Worm (Caenorhabditis elegans) whole organism, late embryonic: Measurements from ENCODE around the gene lgc-38.

Experiments
- ceh-30 ChIP-seq: fragments of 150-350 bp; optimal IDR thresholded peaks from 2 replicates; lab custom pipeline; 2014; ENCODE audit warnings: missing biosample characterization, missing genetic modification characterization
- dmd-4 ChIP-seq: sonication (generic microtip); optimal IDR thresholded peaks from 2 replicates; lab custom pipeline; 2016; ENCODE audit warnings: borderline replicate concordance, missing genetic modification characterization, missing compliant biosample characterization
- ets-4 ChIP-seq: sonication (generic microtip); optimal IDR thresholded peaks from 2 replicates; lab custom pipeline; 2016; ENCODE audit warnings: missing genetic modification characterization, missing compliant biosample characterization
- fkh-6 ChIP-seq: sonication (generic microtip); optimal IDR thresholded peaks from 2 replicates; lab custom pipeline; 2016; ENCODE audit warnings: missing genetic modification characterization, missing compliant biosample characterization
- hlh-30 ChIP-seq: sonication (generic microtip); optimal IDR thresholded peaks from 2 replicates; lab custom pipeline; 2017; ENCODE audit warnings: antibody characterized with exemption, missing genetic modification characterization, missing compliant biosample characterization; ENCODE audit not compliant: insufficient read depth
- nhr-11 ChIP-seq: fragments of 150-350 bp; optimal IDR thresholded peaks from 2 replicates; lab custom pipeline; 2014; ENCODE audit warnings: missing biosample characterization, missing genetic modification characterization
- npax-4 ChIP-seq: sonication (generic microtip); optimal IDR thresholded peaks from 2 replicates; lab custom pipeline; 2016; ENCODE audit warnings: missing genetic modification characterization, missing compliant biosample characterization
- pax-1 ChIP-seq: fragments of 150-350 bp; optimal IDR thresholded peaks from 2 replicates; lab custom pipeline; 2014; ENCODE audit warnings: missing biosample characterization, missing genetic modification characterization
- sox-4 ChIP-seq: sonication (generic microtip); optimal IDR thresholded peaks from 2 replicates; lab custom pipeline; 2017; ENCODE audit warnings: mild to moderate bottlenecking, missing genetic modification characterization, inconsistent platforms, missing compliant biosample characterization
- unc-55 ChIP-seq: sonication (generic microtip); optimal IDR thresholded peaks from 2 replicates; lab custom pipeline; 2017; ENCODE audit warnings: missing biosample characterization, missing genetic modification reagents, missing genetic modification characterization

- TF ChIP-seq dmd-4 (tag; lab: Kevin White, UChicago), result no peak
- no peak for TF ChIP-seq nhr-11
- TF ChIP-seq sox-4 (tag; lab: Kevin White, UChicago), result no peak
- TF ChIP-seq npax-4 (tag; lab: Kevin White, UChicago), result no peak
- no peak for TF ChIP-seq fkh-6 (tag; lab: Kevin White, UChicago)
- TF ChIP-seq ets-4 (tag; lab: Kevin White, UChicago), result no peak
- no peak for TF ChIP-seq pax-1 (tag; lab: Kevin White, UChicago)
- no peak for TF ChIP-seq ceh-30 (tag; lab: Kevin White, UChicago)
- no peak for TF ChIP-seq unc-55 (GFP tag; lab: Kevin White, UChicago)
- TF ChIP-seq hlh-30 (tag; lab: Kevin White, UChicago), result no peak
Observed at ce11 chrIII:7019724-7020123, 10.8 kb downstream of the lgc-38 start.
